Worm (Caenorhabditis elegans): Measurements from ENCODE around the gene memb-2.

DNA sequence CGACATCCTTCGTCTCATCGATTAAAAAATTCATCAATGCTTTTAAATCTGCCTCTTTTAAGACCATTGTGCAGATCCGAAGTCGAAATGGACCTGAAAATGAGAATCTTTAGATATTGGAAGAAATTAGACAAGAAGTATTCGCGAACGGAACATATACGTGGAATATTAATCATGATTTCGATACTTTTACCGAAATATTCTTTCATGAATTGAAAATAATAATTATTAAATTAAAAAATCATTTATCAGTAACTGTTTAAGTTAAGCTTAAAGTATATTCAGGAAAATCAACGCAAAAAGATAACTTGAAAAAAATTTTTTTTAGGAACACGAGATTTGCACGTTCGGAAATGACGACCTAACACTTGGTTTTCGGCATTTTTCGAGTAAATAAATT lies 18.7 kb downstream of the memb-2 start, which contains the start of gene CD4.8:
- TF ChIP-seq ets-7 (tag; optimal IDR thresholded peaks at IDR 0.05), result no peak
- TF ChIP-seq hmg-4 (GFP tag; optimal IDR thresholded peaks at IDR 0.05), result no peak
- TF ChIP-seq ama-1 (optimal IDR thresholded peaks at IDR 0.05), result no peak
